Worm (Caenorhabditis elegans) whole organism, L4 larva: Measurements from ENCODE around the gene B0432.11.

Experiments
- F26F4.8 ChIP-seq: fragments of 200-800 bp; sonication (Bioruptor generic); conservative IDR thresholded peaks from 2 replicates; pipeline ENCODE4 v1.3.6; 2022; ENCODE audit warnings: missing genetic modification characterization, missing compliant biosample characterization
- T20F7.1 ChIP-seq: fragments of 200-800 bp; sonication (Bioruptor generic); optimal IDR thresholded peaks from 2 replicates; lab custom pipeline; 2018; ENCODE audit warnings: mild to moderate bottlenecking, missing genetic modification characterization, missing compliant biosample characterization
- T26A8.4 ChIP-seq: fragments of 200-800 bp; sonication (Bioruptor generic); IDR thresholded peaks from 2 replicates; pipeline ENCODE4 v1.3.6; 2022; ENCODE audit warnings: missing genetic modification characterization, missing compliant biosample characterization
- Y48G9A.11 ChIP-seq: fragments of 200-800 bp; sonication (Bioruptor generic); IDR thresholded peaks from 2 replicates; pipeline ENCODE4 v1.3.6; 2022; ENCODE audit warnings: missing genetic modification reagents, missing genetic modification characterization, missing compliant biosample characterization
- Y75B8A.6 ChIP-seq: fragments of 200-800 bp; sonication (Bioruptor generic); IDR thresholded peaks from 2 replicates; pipeline ENCODE4 v1.3.6; 2022; ENCODE audit warnings: missing genetic modification reagents, missing genetic modification characterization, missing compliant biosample characterization
- ZK546.5 ChIP-seq, 2 experiments: sonication (generic microtip); optimal IDR thresholded peaks; 2 replicates each; lab custom pipeline; 2017; ENCODE audit warnings: missing biosample characterization in 2 of 2, missing genetic modification characterization in 2 of 2
- aly-2 ChIP-seq: sonication (generic microtip); optimal IDR thresholded peaks from 2 replicates; lab custom pipeline; 2018; ENCODE audit warnings: missing biosample characterization, missing genetic modification characterization
- ama-1 ChIP-seq: fragments of 150-350 bp; optimal IDR thresholded peaks from 2 replicates; lab custom pipeline; 2014; ENCODE audit warnings: inconsistent platforms, mixed read lengths
- arid-1 ChIP-seq: fragments of 200-800 bp; sonication (Bioruptor generic); conservative IDR thresholded peaks from 2 replicates; pipeline ENCODE4 v1.3.6; 2022; ENCODE audit warnings: missing genetic modification reagents, missing genetic modification characterization, missing compliant biosample characterization
- ceh-44 ChIP-seq: fragments of 200-800 bp; sonication (Bioruptor generic); IDR thresholded peaks from 2 replicates; pipeline ENCODE4 v1.3.6; 2022; ENCODE audit warnings: missing genetic modification reagents, missing genetic modification characterization, missing compliant biosample characterization
- ceh-62 ChIP-seq: sonication (generic microtip); optimal IDR thresholded peaks from 2 replicates; lab custom pipeline; 2017; ENCODE audit warnings: missing biosample characterization, missing genetic modification characterization
- ceh-82 ChIP-seq: sonication (generic microtip); optimal IDR thresholded peaks from 2 replicates; lab custom pipeline; 2017; ENCODE audit warnings: missing biosample characterization, missing genetic modification characterization
- daf-16 ChIP-seq, 3 experiments: sonication (generic microtip); optimal IDR thresholded peaks; 2 replicates each; lab custom pipeline; 2016 to 2017; ENCODE audit warnings: missing genetic modification characterization in 3 of 3, missing genetic modification reagents in 3 of 3, mild to moderate bottlenecking in 2 of 3, missing compliant biosample characterization in 2 of 3, missing biosample characterization in 1 of 3, moderate library complexity in 1 of 3
- daf-8 ChIP-seq: fragments of 200-800 bp; sonication (Bioruptor generic); IDR thresholded peaks from 2 replicates; pipeline ENCODE4 v1.3.6; 2022; ENCODE audit warnings: missing genetic modification characterization, missing compliant biosample characterization
- duxl-1 ChIP-seq: sonication (generic microtip); optimal IDR thresholded peaks from 2 replicates; lab custom pipeline; 2016; ENCODE audit warnings: mild to moderate bottlenecking, missing genetic modification characterization, moderate library complexity, missing compliant biosample characterization; ENCODE audit not compliant: poor library complexity
- dve-1 ChIP-seq: sonication (generic microtip); optimal IDR thresholded peaks from 2 replicates; lab custom pipeline; 2017; ENCODE audit warnings: antibody characterized with exemption, mild to moderate bottlenecking, missing genetic modification characterization, missing compliant biosample characterization; ENCODE audit not compliant: insufficient read depth
- egl-27 ChIP-seq: sonication (generic microtip); optimal IDR thresholded peaks from 3 replicates; lab custom pipeline; 2017; ENCODE audit warnings: missing biosample characterization, missing genetic modification reagents, missing genetic modification characterization
- egl-43 ChIP-seq: fragments of 200-800 bp; sonication (Bioruptor generic); IDR thresholded peaks from 2 replicates; pipeline ENCODE4 v1.3.6; 2022; ENCODE audit warnings: missing genetic modification reagents, missing genetic modification characterization, missing compliant biosample characterization
- fos-1 ChIP-seq: fragments of 150-350 bp; optimal IDR thresholded peaks from 2 replicates; lab custom pipeline; 2014; ENCODE audit warnings: missing biosample characterization, missing genetic modification characterization
- gei-8 ChIP-seq: fragments of 200-800 bp; sonication (Bioruptor generic); optimal IDR thresholded peaks from 2 replicates; lab custom pipeline; 2018; ENCODE audit warnings: mild to moderate bottlenecking, missing genetic modification characterization, missing compliant biosample characterization
- hif-1 ChIP-seq, 2 experiments: sonication (generic microtip); optimal IDR thresholded peaks; 2 replicates each; lab custom pipeline; 2016 to 2017; ENCODE audit warnings: missing compliant biosample characterization in 2 of 2, missing genetic modification characterization in 2 of 2, missing genetic modification reagents in 2 of 2, missing genotype in 2 of 2, mild to moderate bottlenecking in 1 of 2
- hlh-11 ChIP-seq: fragments of 200-800 bp; sonication (Bioruptor generic); optimal IDR thresholded peaks from 2 replicates; lab custom pipeline; 2018; ENCODE audit warnings: mild to moderate bottlenecking, missing genetic modification characterization, missing compliant biosample characterization
- hlh-30 ChIP-seq: sonication (generic microtip); optimal IDR thresholded peaks from 2 replicates; lab custom pipeline; 2017; ENCODE audit warnings: antibody characterized with exemption, mild to moderate bottlenecking, missing genetic modification characterization, missing compliant biosample characterization; ENCODE audit not compliant: insufficient read depth
- hmg-1.1 ChIP-seq: fragments of 200-800 bp; sonication (Bioruptor generic); IDR thresholded peaks from 2 replicates; pipeline ENCODE4 v1.3.6; 2022; ENCODE audit warnings: missing genetic modification reagents, missing genetic modification characterization, missing compliant biosample characterization
- jun-1 ChIP-seq: fragments of 150-350 bp; optimal IDR thresholded peaks from 2 replicates; lab custom pipeline; 2014; ENCODE audit warnings: missing biosample characterization, missing genetic modification reagents, missing genetic modification characterization
- lin-15B ChIP-seq: fragments of 150-350 bp; sonication (generic microtip); optimal IDR thresholded peaks from 3 replicates; lab custom pipeline; 2014; ENCODE audit warnings: missing biosample characterization, missing genetic modification characterization
- lin-38 ChIP-seq: fragments of 200-800 bp; sonication (Bioruptor generic); IDR thresholded peaks from 2 replicates; pipeline ENCODE4 v1.3.6; 2022; ENCODE audit warnings: missing genetic modification reagents, missing genetic modification characterization, missing compliant biosample characterization
- lir-3 ChIP-seq: sonication (generic microtip); optimal IDR thresholded peaks from 2 replicates; lab custom pipeline; 2016; ENCODE audit warnings: mild to moderate bottlenecking, missing genetic modification characterization, missing compliant biosample characterization
- madf-9 ChIP-seq: fragments of 200-800 bp; sonication (Bioruptor generic); conservative IDR thresholded peaks from 2 replicates; pipeline ENCODE4 v1.3.6; 2022; ENCODE audit warnings: missing genetic modification reagents, missing genetic modification characterization, missing compliant biosample characterization
- mdl-1 ChIP-seq, 2 experiments: fragments of 150-350 bp in 1 of 2; sonication (generic microtip) in 1 of 2; optimal IDR thresholded peaks; 2 replicates each; lab custom pipeline; 2014 to 2017; ENCODE audit warnings: missing biosample characterization in 2 of 2, missing genetic modification characterization in 2 of 2
- mes-2 ChIP-seq: sonication (generic microtip); optimal IDR thresholded peaks from 2 replicates; lab custom pipeline; 2016; ENCODE audit warnings: missing genotype, mild to moderate bottlenecking, missing genetic modification characterization, missing compliant biosample characterization; ENCODE audit not compliant: poor library complexity, severe bottlenecking
- nhr-102 ChIP-seq: sonication (generic microtip); optimal IDR thresholded peaks from 2 replicates; lab custom pipeline; 2016; ENCODE audit warnings: mild to moderate bottlenecking, missing genetic modification characterization, moderate library complexity, missing compliant biosample characterization
- nhr-237 ChIP-seq: sonication (generic microtip); optimal IDR thresholded peaks from 2 replicates; lab custom pipeline; 2017; ENCODE audit warnings: missing biosample characterization, missing genetic modification characterization
- nhr-42 ChIP-seq: fragments of 200-800 bp; sonication (Bioruptor generic); IDR thresholded peaks from 2 replicates; pipeline ENCODE4 v1.3.6; 2022; ENCODE audit warnings: missing genetic modification characterization, missing compliant biosample characterization
- nhr-48 ChIP-seq: sonication (generic microtip); optimal IDR thresholded peaks from 2 replicates; lab custom pipeline; 2016; ENCODE audit warnings: mild to moderate bottlenecking, missing genetic modification characterization, missing compliant biosample characterization
- nhr-76 ChIP-seq: fragments of 150-350 bp; optimal IDR thresholded peaks from 2 replicates; lab custom pipeline; 2014; ENCODE audit warnings: missing biosample characterization, missing genetic modification characterization
- nhr-77 ChIP-seq: fragments of 150-350 bp; optimal IDR thresholded peaks from 2 replicates; lab custom pipeline; 2014; ENCODE audit warnings: missing biosample characterization, missing genetic modification characterization
- saeg-2 ChIP-seq: fragments of 200-800 bp; sonication (Bioruptor generic); IDR thresholded peaks from 2 replicates; pipeline ENCODE4 v1.3.6; 2022; ENCODE audit warnings: missing genetic modification reagents, missing genetic modification characterization, missing compliant biosample characterization
- sdz-12 ChIP-seq: fragments of 200-800 bp; sonication (Bioruptor generic); optimal IDR thresholded peaks from 2 replicates; lab custom pipeline; 2018; ENCODE audit warnings: mild to moderate bottlenecking, missing genetic modification characterization, missing compliant biosample characterization
- spr-1 ChIP-seq: sonication (generic microtip); optimal IDR thresholded peaks from 2 replicates; lab custom pipeline; 2016; ENCODE audit warnings: mild to moderate bottlenecking, missing genetic modification characterization, missing compliant biosample characterization
- spr-3 ChIP-seq: fragments of 200-800 bp; sonication (Bioruptor generic); optimal IDR thresholded peaks from 2 replicates; lab custom pipeline; 2018; ENCODE audit warnings: mild to moderate bottlenecking, missing genetic modification characterization, missing compliant biosample characterization
- tra-1 ChIP-seq: fragments of 200-800 bp; sonication (Bioruptor generic); IDR thresholded peaks from 2 replicates; pipeline ENCODE4 v1.3.6; 2022; ENCODE audit warnings: missing genetic modification reagents, missing genetic modification characterization, missing compliant biosample characterization
- unc-130 ChIP-seq: sonication (generic microtip); optimal IDR thresholded peaks from 2 replicates; lab custom pipeline; 2016; ENCODE audit warnings: missing genetic modification reagents, missing genetic modification characterization, missing compliant biosample characterization
- unc-62 ChIP-seq, 3 experiments: fragments of 150-350 bp in 1 of 3; sonication (generic microtip); optimal IDR thresholded peaks in 2 of 3; peaks in 1 of 3; 1 replicate in 1 of 3; 2 replicates in 2 of 3; lab custom pipeline; 2014 to 2017; ENCODE audit warnings: missing biosample characterization in 3 of 3, missing genetic modification characterization in 3 of 3, missing genetic modification reagents in 3 of 3, missing genotype in 1 of 3
- vab-7 ChIP-seq: fragments of 200-800 bp; sonication (Bioruptor generic); IDR thresholded peaks from 2 replicates; pipeline ENCODE4 v1.3.6; 2022; ENCODE audit warnings: missing genetic modification reagents, missing genetic modification characterization, missing compliant biosample characterization
- zfp-3 ChIP-seq: fragments of 200-800 bp; sonication (Bioruptor generic); conservative IDR thresholded peaks from 2 replicates; pipeline ENCODE4 v1.3.6; 2022; ENCODE audit warnings: missing genetic modification reagents, missing genetic modification characterization, missing compliant biosample characterization
- zip-2 ChIP-seq: fragments of 150-350 bp; optimal IDR thresholded peaks from 2 replicates; lab custom pipeline; 2014; ENCODE audit warnings: missing biosample characterization, missing genetic modification characterization

B0432.11 gene

DNA sequence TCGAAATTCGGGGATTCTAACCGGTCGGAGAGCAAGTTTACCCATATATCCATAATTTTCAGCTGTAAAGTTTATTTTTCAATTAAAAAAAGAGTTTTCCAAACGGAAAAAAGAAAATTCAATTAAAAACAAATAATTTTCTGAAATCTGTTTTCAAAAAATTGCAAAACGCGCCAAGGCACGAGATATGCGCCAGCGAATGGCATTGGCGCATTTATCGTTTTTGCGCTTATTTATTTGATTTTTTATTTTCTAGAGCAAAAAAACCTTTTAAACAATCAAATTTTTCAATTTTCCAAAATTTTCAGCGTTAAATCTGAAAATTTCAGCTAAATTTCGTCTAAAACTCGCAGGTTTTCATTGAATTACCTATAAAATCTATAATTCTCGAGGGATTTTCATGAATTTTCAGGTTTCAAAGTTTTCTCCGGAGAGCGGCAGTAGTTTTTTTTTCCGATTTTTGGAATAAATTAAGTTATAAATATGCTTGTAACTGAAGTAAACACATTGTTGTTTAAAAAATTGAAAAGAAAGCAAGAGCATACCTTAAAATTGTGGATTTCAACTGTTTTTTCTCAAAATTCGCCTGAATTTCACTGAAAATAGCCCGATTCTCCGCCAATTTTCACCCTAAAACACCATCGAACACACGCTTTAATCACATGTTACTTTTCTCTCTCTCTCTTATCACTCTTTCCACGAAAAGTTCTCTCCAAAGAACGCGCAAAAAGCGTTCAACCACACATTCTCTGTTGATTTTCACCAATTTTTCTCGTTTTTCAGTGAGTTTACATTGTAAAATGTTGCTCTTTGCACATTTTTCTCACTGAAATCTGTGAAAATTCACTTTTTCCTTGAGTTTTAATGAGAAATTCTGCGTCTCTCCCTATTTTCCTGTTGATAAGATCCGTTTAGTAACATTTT is 8.6 kb downstream of the B0432.11 start, which contains the start of gene B0432.10 (continued):
- TF ChIP-seq lin-15B (no peak), hmg-1.1 (GFP tag; lab: Robert Waterston, UW) (peak; percentile 42; the same call in 1 of the 2 replicates), nhr-42 (no peak), sdz-12 (GFP tag; lab: Kevin White, UChicago) (no peak), nhr-77 (tag; lab: Kevin White, UChicago) (peak; percentile 51), daf-16 (GFP tag; optimal IDR thresholded peaks at IDR 0.05; lab: Kevin White, UChicago) (no peak), daf-16 (tag; optimal IDR thresholded peaks at IDR 0.05; lab: Kevin White, UChicago) (peak; percentile 45), arid-1 (0 out of 2 replicates have a peak, but pooled peaks have one; percentile 44), gei-8 (GFP tag; lab: Kevin White, UChicago) (no peak), lir-3 (tag; lab: Kevin White, UChicago) (no peak), nhr-48 (tag; lab: Kevin White, UChicago) (no peak), egl-27 (tag; lab: Kevin White, UChicago) (no peak), ceh-62 (tag; lab: Kevin White, UChicago) (no peak), nhr-102 (tag; lab: Kevin White, UChicago) (peak; percentile 33), egl-43 (GFP tag; lab: Robert Waterston, UW) (no peak), duxl-1 (tag; lab: Kevin White, UChicago) (peak; percentile 61), tra-1 (GFP tag; lab: Robert Waterston, UW) (no peak), dve-1 (tag; lab: Kevin White, UChicago) (peak; percentile 86), saeg-2 (GFP tag; lab: Robert Waterston, UW) (no peak), hlh-11 (tag; lab: Kevin White, UChicago) (peak; percentile 64), lin-38 (GFP tag; lab: Robert Waterston, UW) (peak; percentile 86), aly-2 (tag; lab: Kevin White, UChicago) (no peak), T20F7.1 (peak; percentile 85), mes-2 (tag; lab: Kevin White, UChicago) (peak; percentile 91), Y48G9A.11 (GFP tag; lab: Robert Waterston, UW) (no peak), madf-9 (GFP tag; lab: Robert Waterston, UW) (no peak), hlh-30 (peak; percentile 65), spr-1 (tag; lab: Kevin White, UChicago) (no peak), mdl-1 (tag; optimal IDR thresholded peaks at IDR 0.05; lab: Kevin White, UChicago) (no peak), fos-1 (tag; lab: Kevin White, UChicago) (no peak), daf-8 (GFP tag; lab: Robert Waterston, UW) (no peak), ceh-44 (GFP tag; lab: Robert Waterston, UW) (no peak), spr-3 (peak; percentile 11), ZK546.5 (tag; optimal IDR thresholded peaks at IDR 0.05; lab: Kevin White, UChicago) (no peak), ama-1 (lab: Kevin White, UChicago) (no peak), F26F4.8 (no peak), vab-7 (GFP tag; lab: Robert Waterston, UW) (no peak), unc-62 (GFP tag; optimal IDR thresholded peaks at IDR 0.05 in 1 of 2; lab: Kevin White, UChicago) (peak in 1 of 2 experiments; percentile 77), unc-62 (tag; optimal IDR thresholded peaks at IDR 0.05; lab: Kevin White, UChicago) (no peak), hif-1 (tag; optimal IDR thresholded peaks at IDR 0.05; lab: Kevin White, UChicago) (peak in 1 of 2 experiments; percentile 7), nhr-76 (no peak), zfp-3 (GFP tag; lab: Robert Waterston, UW) (no peak), Y75B8A.6 (no peak), nhr-237 (tag; lab: Kevin White, UChicago) (no peak), ceh-82 (tag; lab: Kevin White, UChicago) (no peak), unc-130 (GFP tag; lab: Kevin White, UChicago) (no peak), T26A8.4 (GFP tag; lab: Robert Waterston, UW) (peak; percentile 69; the same call in 1 of the 2 replicates), zip-2 (tag; lab: Kevin White, UChicago) (no peak), jun-1 (tag; lab: Kevin White, UChicago) (no peak)
